Fruit fly (Drosophila melanogaster) whole organism, embryonic: ENCODE measurements around the gene Ntf-2.

ENCODE experiments used
- CG10267 ChIP-seq: fragments of 200-800 bp; sonication (Bioruptor generic); optimal IDR thresholded peaks from 2 replicates; lab custom pipeline; 2018; ENCODE audit warnings: missing biosample characterization, mild to moderate bottlenecking, missing genetic modification characterization, moderate library complexity
- CG10979 ChIP-seq: fragments of 200-800 bp; sonication (Bioruptor generic); optimal IDR thresholded peaks from 2 replicates; lab custom pipeline; 2018; ENCODE audit warnings: missing biosample characterization, mild to moderate bottlenecking, missing genetic modification characterization, moderate library complexity
- CG11723 ChIP-seq: fragments of 200-800 bp; sonication (Bioruptor generic); optimal IDR thresholded peaks from 2 replicates; lab custom pipeline; 2017; ENCODE audit warnings: missing biosample characterization, mild to moderate bottlenecking, missing genetic modification characterization
- CG12236 ChIP-seq: fragments of 200-800 bp; sonication (Bioruptor generic); optimal IDR thresholded peaks from 2 replicates; lab custom pipeline; 2016; ENCODE audit warnings: missing biosample characterization, missing genetic modification characterization
- CG1233 ChIP-seq: fragments of 200-800 bp; sonication (Bioruptor generic); optimal IDR thresholded peaks from 4 replicates; lab custom pipeline; 2018; ENCODE audit warnings: missing biosample characterization, mild to moderate bottlenecking, missing genetic modification characterization
- CG12659 ChIP-seq: fragments of 200-800 bp; sonication (Bioruptor generic); optimal IDR thresholded peaks from 3 replicates; lab custom pipeline; 2017; ENCODE audit warnings: mild to moderate bottlenecking, missing biosample characterization, missing genetic modification reagents, missing genetic modification characterization
- CG15601 ChIP-seq: fragments of 200-800 bp; sonication (Bioruptor generic); optimal IDR thresholded peaks from 3 replicates; lab custom pipeline; 2019; ENCODE audit warnings: missing biosample characterization, mild to moderate bottlenecking, missing genetic modification characterization, moderate library complexity
- CG16863 ChIP-seq: fragments of 200-800 bp; sonication (Bioruptor generic); optimal IDR thresholded peaks from 3 replicates; lab custom pipeline; 2016; ENCODE audit warnings: missing biosample characterization, missing genetic modification characterization
- CG17328 ChIP-seq: fragments of 200-800 bp; sonication (Bioruptor generic); IDR thresholded peaks from 2 replicates; pipeline ENCODE4 v1.3.6; 2022; ENCODE audit warnings: missing biosample characterization, missing genetic modification characterization
- CG17568 ChIP-seq: fragments of 200-800 bp; sonication (Bioruptor generic); optimal IDR thresholded peaks from 2 replicates; lab custom pipeline; 2018; ENCODE audit warnings: missing biosample characterization, mild to moderate bottlenecking, missing genetic modification characterization, moderate library complexity
- CG18011 ChIP-seq: fragments of 200-800 bp; sonication (Bioruptor generic); optimal IDR thresholded peaks from 2 replicates; lab custom pipeline; 2017; ENCODE audit warnings: missing biosample characterization, missing genetic modification characterization, mild to moderate bottlenecking, moderate library complexity, missing genotype
- CG1832 ChIP-seq: fragments of 200-800 bp; sonication (Bioruptor generic); optimal IDR thresholded peaks from 2 replicates; lab custom pipeline; 2017; ENCODE audit warnings: missing biosample characterization, mild to moderate bottlenecking, missing genetic modification characterization, inconsistent platforms
- CG3838 ChIP-seq: fragments of 200-800 bp; sonication (Bioruptor generic); optimal IDR thresholded peaks from 3 replicates; lab custom pipeline; 2016; ENCODE audit warnings: missing biosample characterization, missing genetic modification characterization
- CG4820 ChIP-seq: fragments of 200-800 bp; sonication (Bioruptor generic); optimal IDR thresholded peaks from 3 replicates; lab custom pipeline; 2016; ENCODE audit warnings: missing biosample characterization, missing genetic modification characterization
- CG7271 ChIP-seq: fragments of 200-800 bp; sonication (Bioruptor generic); optimal IDR thresholded peaks from 2 replicates; lab custom pipeline; 2018; ENCODE audit warnings: missing biosample characterization, mild to moderate bottlenecking, missing genetic modification characterization, moderate library complexity
- CG9797 ChIP-seq: fragments of 200-800 bp; sonication (Bioruptor generic); optimal IDR thresholded peaks from 3 replicates; lab custom pipeline; 2018; ENCODE audit warnings: missing biosample characterization, mild to moderate bottlenecking, missing genetic modification characterization
- Camta ChIP-seq: fragments of 200-800 bp; sonication (Bioruptor generic); optimal IDR thresholded peaks from 2 replicates; lab custom pipeline; 2016; ENCODE audit warnings: missing biosample characterization, missing genetic modification characterization
- Dp ChIP-seq: fragments of 200-800 bp; sonication (Bioruptor generic); optimal IDR thresholded peaks from 2 replicates; lab custom pipeline; 2018; ENCODE audit warnings: missing biosample characterization, mild to moderate bottlenecking, missing genetic modification characterization, moderate library complexity
- Elba2 ChIP-seq: fragments of 200-800 bp; sonication (Bioruptor generic); optimal IDR thresholded peaks from 3 replicates; lab custom pipeline; 2016; ENCODE audit warnings: missing biosample characterization, missing genetic modification characterization
- GATAe ChIP-seq: fragments of 200-800 bp; sonication (Bioruptor generic); conservative IDR thresholded peaks from 2 replicates; pipeline ENCODE4 v1.3.6; 2022; ENCODE audit warnings: missing biosample characterization, missing genetic modification characterization
- HLHmδ ChIP-seq: fragments of 200-800 bp; sonication (Bioruptor generic); optimal IDR thresholded peaks from 2 replicates; lab custom pipeline; 2018; ENCODE audit warnings: missing biosample characterization, mild to moderate bottlenecking, missing genetic modification characterization, moderate library complexity
- Lpt ChIP-seq: fragments of >200 bp; optimal IDR thresholded peaks from 2 replicates; lab custom pipeline; 2018; ENCODE audit warnings: missing biosample characterization, missing genetic modification characterization
- Max ChIP-seq: fragments of 200-800 bp; sonication (Bioruptor generic); optimal IDR thresholded peaks from 2 replicates; lab custom pipeline; 2016; ENCODE audit warnings: missing biosample characterization, mild to moderate bottlenecking, missing genetic modification characterization
- Neu2 ChIP-seq: fragments of 200-800 bp; sonication (Bioruptor generic); optimal IDR thresholded peaks from 3 replicates; lab custom pipeline; 2016; ENCODE audit warnings: missing biosample characterization, missing genetic modification characterization, borderline replicate concordance
- PHDP ChIP-seq: fragments of 200-800 bp; sonication (Bioruptor generic); optimal IDR thresholded peaks from 3 replicates; lab custom pipeline; 2018; ENCODE audit warnings: missing biosample characterization, mild to moderate bottlenecking, missing genetic modification characterization, moderate library complexity
- Sox102F ChIP-seq: fragments of 200-800 bp; sonication (Bioruptor generic); optimal IDR thresholded peaks from 2 replicates; lab custom pipeline; 2018; ENCODE audit warnings: missing biosample characterization, mild to moderate bottlenecking, missing genetic modification characterization, moderate library complexity
- ab ChIP-seq: fragments of 200-800 bp; sonication (Bioruptor generic); optimal IDR thresholded peaks from 2 replicates; lab custom pipeline; 2016; ENCODE audit warnings: missing biosample characterization, missing genetic modification characterization
- bowl ChIP-seq: fragments of 200-800 bp; sonication (Bioruptor generic); IDR thresholded peaks from 2 replicates; pipeline ENCODE4 v1.3.6; 2022; ENCODE audit warnings: missing biosample characterization, missing genetic modification characterization
- caup ChIP-seq: fragments of 200-800 bp; sonication (Bioruptor generic); optimal IDR thresholded peaks from 3 replicates; lab custom pipeline; 2017; ENCODE audit warnings: missing biosample characterization, mild to moderate bottlenecking, missing genetic modification characterization, moderate library complexity; ENCODE audit not compliant: severe bottlenecking
- chm ChIP-seq: fragments of 200-800 bp; sonication (Bioruptor generic); IDR thresholded peaks from 2 replicates; pipeline ENCODE4 v1.3.6; 2022; ENCODE audit warnings: missing biosample characterization, missing genetic modification characterization
- chn ChIP-seq: fragments of 200-800 bp; sonication (Bioruptor generic); optimal IDR thresholded peaks from 2 replicates; lab custom pipeline; 2016; ENCODE audit warnings: missing biosample characterization, missing genetic modification characterization
- ci ChIP-seq: fragments of 200-800 bp; sonication (Bioruptor generic); IDR thresholded peaks from 3 replicates; pipeline ENCODE4 v1.3.6; 2022; ENCODE audit warnings: missing biosample characterization, missing genetic modification characterization
- disco-r ChIP-seq: fragments of 200-800 bp; sonication (Bioruptor generic); optimal IDR thresholded peaks from 2 replicates; lab custom pipeline; 2016; ENCODE audit warnings: missing biosample characterization, missing genetic modification characterization
- dmrt99B ChIP-seq: fragments of 200-800 bp; sonication (Bioruptor generic); optimal IDR thresholded peaks from 2 replicates; lab custom pipeline; 2018; ENCODE audit warnings: missing biosample characterization, mild to moderate bottlenecking, missing genetic modification characterization, moderate library complexity
- dysf ChIP-seq: fragments of 200-800 bp; sonication (Bioruptor generic); IDR thresholded peaks from 3 replicates; pipeline ENCODE4 v1.3.6; 2022; ENCODE audit warnings: missing biosample characterization, missing genetic modification characterization
- en ChIP-seq: fragments of 200-800 bp; sonication (Bioruptor generic); optimal IDR thresholded peaks from 2 replicates; lab custom pipeline; 2016; ENCODE audit warnings: missing biosample characterization, missing genetic modification characterization
- grau ChIP-seq: fragments of 200-800 bp; optimal IDR thresholded peaks from 3 replicates; lab custom pipeline; 2019; ENCODE audit warnings: missing biosample characterization, mild to moderate bottlenecking, missing genetic modification characterization, moderate library complexity
- ken ChIP-seq: fragments of 200-800 bp; sonication (Bioruptor generic); IDR thresholded peaks from 3 replicates; pipeline ENCODE4 v1.3.6; 2022; ENCODE audit warnings: missing biosample characterization, missing genetic modification characterization
- lbe ChIP-seq: fragments of 200-800 bp; sonication (Bioruptor generic); optimal IDR thresholded peaks from 2 replicates; lab custom pipeline; 2016; ENCODE audit warnings: missing biosample characterization, mild to moderate bottlenecking, missing genetic modification characterization
- lmd ChIP-seq: fragments of 200-800 bp; sonication (Bioruptor generic); IDR thresholded peaks from 2 replicates; pipeline ENCODE4 v1.3.6; 2022; ENCODE audit warnings: missing biosample characterization, missing genetic modification characterization
- ro ChIP-seq: fragments of 200-800 bp; sonication (Bioruptor generic); IDR thresholded peaks from 2 replicates; pipeline ENCODE4 v1.3.6; 2022; ENCODE audit warnings: missing biosample characterization, missing genetic modification characterization
- sna ChIP-seq: fragments of 200-800 bp; sonication (Bioruptor generic); IDR thresholded peaks from 2 replicates; pipeline ENCODE4 v1.3.6; 2022; ENCODE audit warnings: missing biosample characterization, missing genetic modification characterization; ENCODE audit not compliant: partially characterized antibody
- tap ChIP-seq: fragments of 200-800 bp; optimal IDR thresholded peaks from 3 replicates; lab custom pipeline; 2019; ENCODE audit warnings: missing biosample characterization, mild to moderate bottlenecking, missing genetic modification characterization, moderate library complexity
- tin ChIP-seq: fragments of 200-800 bp; sonication (Bioruptor generic); optimal IDR thresholded peaks from 3 replicates; lab custom pipeline; 2016; ENCODE audit warnings: missing biosample characterization, missing genetic modification characterization
- tx ChIP-seq: fragments of 200-800 bp; sonication (Bioruptor generic); optimal IDR thresholded peaks from 2 replicates; lab custom pipeline; 2016; ENCODE audit warnings: missing biosample characterization, missing genetic modification characterization
- unc-4 ChIP-seq: fragments of 200-800 bp; sonication (Bioruptor generic); IDR thresholded peaks from 2 replicates; pipeline ENCODE4 v1.3.6; 2022; ENCODE audit warnings: missing biosample characterization, missing genetic modification characterization; ENCODE audit not compliant: partially characterized antibody
- z ChIP-seq: fragments of 200-800 bp; sonication (Bioruptor generic); IDR thresholded peaks from 3 replicates; pipeline ENCODE4 v1.3.6; 2022; ENCODE audit warnings: missing biosample characterization, missing genetic modification characterization
- zfh2 ChIP-seq: fragments of 200-800 bp; sonication (Bioruptor generic); optimal IDR thresholded peaks from 2 replicates; lab custom pipeline; 2016; ENCODE audit warnings: missing biosample characterization, missing genetic modification characterization

Gene Ntf-2

dm6 chrX:21042638-21043513 is 7.6 kb downstream of the Ntf-2 start (continued):
- TF ChIP-seq en (GFP tag; lab: Kevin White, UChicago) (no peak), PHDP (peak; percentile 95), caup (GFP tag; lab: Kevin White, UChicago) (peak; percentile 92), CG9797 (GFP tag; lab: Kevin White, UChicago) (peak; percentile 3), CG12236 (GFP tag; lab: Kevin White, UChicago) (no peak), CG3838 (peak; percentile 31), disco-r (no peak), CG11723 (GFP tag; lab: Kevin White, UChicago) (peak; percentile 78), Sox102F (peak; percentile 94), lmd (GFP tag; lab: Robert Waterston, UW) (peak; percentile 88), Camta (GFP tag; lab: Kevin White, UChicago) (no peak), CG1832 (no peak), Max (peak; percentile 84), grau (tag; lab: Kevin White, UChicago) (peak; percentile 92), CG18011 (GFP tag; lab: Kevin White, UChicago) (peak; percentile 54), tap (peak; percentile 93), CG1233 (GFP tag; lab: Kevin White, UChicago) (peak; percentile 84), unc-4 (0 out of 2 replicates have a peak, but pooled peaks have one; percentile 24), CG16863 (no peak), CG7271 (tag; lab: Kevin White, UChicago) (peak; percentile 71), chn (no peak), Dp (GFP tag; lab: Kevin White, UChicago) (no peak), Neu2 (no peak), ro (peak; percentile 62), z (GFP tag; lab: Robert Waterston, UW) (no peak), tin (GFP tag; lab: Kevin White, UChicago) (peak; percentile 75), bowl (GFP tag; lab: Robert Waterston, UW) (peak; percentile 81), ken (peak; percentile 75; the same call in 2 of the 3 replicates), sna (0 out of 2 replicates have a peak, but pooled peaks have one; percentile 13), CG10979 (tag; lab: Kevin White, UChicago) (peak; percentile 90), CG4820 (GFP tag; lab: Kevin White, UChicago) (peak; percentile 71), chm (GFP tag; lab: Robert Waterston, UW) (peak; percentile 68; the same call in 1 of the 2 replicates), CG12659 (GFP tag; lab: Kevin White, UChicago) (peak; percentile 89), dmrt99B (peak; percentile 95), ab (GFP tag; lab: Kevin White, UChicago) (no peak), CG17328 (GFP tag; lab: Robert Waterston, UW) (peak; percentile 91), HLHmδ (GFP tag; lab: Kevin White, UChicago) (no peak), GATAe (GFP tag; lab: Robert Waterston, UW) (peak; percentile 26; the same call in 1 of the 2 replicates), zfh2 (GFP tag; lab: Kevin White, UChicago) (peak; percentile 27), tx (GFP tag; lab: Kevin White, UChicago) (no peak), CG10267 (tag; lab: Kevin White, UChicago) (peak; percentile 87), ci (peak; percentile 95), CG17568 (GFP tag; lab: Kevin White, UChicago) (peak; percentile 89), Lpt (no peak), Elba2 (no peak), CG15601 (tag; lab: Kevin White, UChicago) (peak; percentile 81), dysf (GFP tag; lab: Robert Waterston, UW) (peak; percentile 94), lbe (peak; percentile 84)
